Worm (Caenorhabditis elegans) whole organism, L4 larva: ENCODE data around the gene F22B7.3.

Source experiments
- ceh-82 ChIP-seq: sonication (generic microtip); optimal IDR thresholded peaks from 2 replicates; lab custom pipeline; 2017; ENCODE audit warnings: missing biosample characterization, missing genetic modification characterization
- dpl-1 ChIP-seq: fragments of 150-350 bp; optimal IDR thresholded peaks from 2 replicates; lab custom pipeline; 2014; ENCODE audit warnings: missing biosample characterization, missing genetic modification reagents, missing genetic modification characterization
- mep-1 ChIP-seq: fragments of 150-350 bp; sonication (generic microtip); optimal IDR thresholded peaks from 3 replicates; lab custom pipeline; 2014; ENCODE audit warnings: missing biosample characterization, missing genetic modification characterization
- unc-62 ChIP-seq, 3 experiments: fragments of 150-350 bp in 1 of 3; sonication (generic microtip); optimal IDR thresholded peaks in 2 of 3; peaks in 1 of 3; 1 replicate in 1 of 3; 2 replicates in 2 of 3; lab custom pipeline; 2014 to 2017; ENCODE audit warnings: missing biosample characterization in 3 of 3, missing genetic modification characterization in 3 of 3, missing genetic modification reagents in 3 of 3, missing genotype in 1 of 3

DNA sequence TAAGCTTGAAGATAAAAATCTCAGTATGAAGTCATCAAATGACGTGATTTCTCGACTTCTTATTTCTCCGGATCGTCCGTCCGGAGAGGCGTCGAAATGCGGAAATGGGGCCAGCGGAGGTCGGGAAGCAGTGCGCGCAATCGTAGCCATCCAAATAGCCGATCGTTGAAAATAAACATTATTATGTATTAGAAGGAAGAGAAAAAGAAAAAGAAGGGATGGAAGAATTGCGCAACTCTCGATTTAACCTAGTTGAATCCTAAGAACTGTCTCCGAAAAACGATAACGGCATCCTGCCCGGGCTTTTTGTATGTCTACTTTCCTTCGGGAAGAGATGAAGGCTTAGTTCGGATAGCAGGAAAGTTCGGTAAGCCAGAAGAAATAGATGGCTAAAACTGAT lies 46.5 kb upstream of the F22B7.3 start:
- no peak for TF ChIP-seq unc-62 (GFP tag; optimal IDR thresholded peaks at IDR 0.05 in 1 of 2; lab: Kevin White, UChicago)
- no peak for TF ChIP-seq unc-62 (tag; optimal IDR thresholded peaks at IDR 0.05; lab: Kevin White, UChicago)
- no peak for TF ChIP-seq ceh-82 (tag; lab: Kevin White, UChicago)
- no peak for TF ChIP-seq mep-1 (tag; lab: Kevin White, UChicago)
- TF ChIP-seq dpl-1, result no peak
